Worm (Caenorhabditis elegans) whole organism, midembryonic: ENCODE results near the gene Y51H7BR.8.
A peak's percentile ranks its signal among the peaks of the same experiment; 100 is the strongest.

Experiments
- T22C8.4 ChIP-seq: fragments of 200-800 bp; sonication (Bioruptor generic); IDR thresholded peaks from 2 replicates; pipeline ENCODE4 v1.3.6; 2022; ENCODE audit warnings: missing genetic modification characterization, missing compliant biosample characterization
- cog-1 ChIP-seq: sonication (generic microtip); optimal IDR thresholded peaks from 2 replicates; lab custom pipeline; 2016; ENCODE audit warnings: missing genetic modification characterization, missing compliant biosample characterization
- flt-1 ChIP-seq: fragments of 200-800 bp; sonication (Bioruptor generic); IDR thresholded peaks from 2 replicates; pipeline ENCODE4 v1.3.6; 2022; ENCODE audit warnings: missing genetic modification characterization, missing compliant biosample characterization
- klf-2 ChIP-seq: fragments of 200-800 bp; sonication (Bioruptor generic); conservative IDR thresholded peaks from 2 replicates; pipeline ENCODE4 v1.3.6; 2022; ENCODE audit warnings: missing genetic modification reagents, missing genetic modification characterization, missing compliant biosample characterization
- med-1 ChIP-seq: sonication (generic microtip); optimal IDR thresholded peaks from 2 replicates; lab custom pipeline; 2017; ENCODE audit warnings: missing genetic modification characterization, mild to moderate bottlenecking, missing compliant biosample characterization, antibody characterized with exemption, missing genetic modification reagents; ENCODE audit not compliant: insufficient read depth
- ref-1 ChIP-seq: fragments of 200-800 bp; sonication (Bioruptor generic); conservative IDR thresholded peaks from 2 replicates; pipeline ENCODE4 v1.3.6; 2022; ENCODE audit warnings: missing genetic modification reagents, missing genetic modification characterization, missing compliant biosample characterization
- tab-1 ChIP-seq: fragments of 200-800 bp; sonication (Bioruptor generic); IDR thresholded peaks from 2 replicates; pipeline ENCODE4 v1.3.6; 2022; ENCODE audit warnings: missing genetic modification characterization, missing compliant biosample characterization
- ztf-23 ChIP-seq: fragments of 200-800 bp; sonication (Bioruptor generic); IDR thresholded peaks from 2 replicates; pipeline ENCODE4 v1.3.6; 2022; ENCODE audit warnings: missing genetic modification reagents, missing genetic modification characterization, missing compliant biosample characterization
- ztf-29 ChIP-seq: fragments of 200-800 bp; sonication (Bioruptor generic); IDR thresholded peaks from 2 replicates; pipeline ENCODE4 v1.3.6; 2022; ENCODE audit warnings: missing genetic modification reagents, missing genetic modification characterization, missing compliant biosample characterization

The Y51H7BR.8 gene

ce11 chrII:1482419-1482818, 36.6 kb upstream of the Y51H7BR.8 start:
- TF ChIP-seq ztf-23 (GFP tag; lab: Robert Waterston, UW) (no peak), flt-1 (no peak), med-1 (GFP tag; lab: Kevin White, UChicago) (no peak), ztf-29 (GFP tag; lab: Robert Waterston, UW) (no peak), ref-1 (no peak), T22C8.4 (GFP tag; lab: Robert Waterston, UW) (no peak), tab-1 (GFP tag; lab: Robert Waterston, UW) (no peak), cog-1 (no peak), klf-2 (GFP tag; lab: Robert Waterston, UW) (no peak)

ce11 chrII:1490813-1491212, 28.2 kb upstream of the Y51H7BR.8 start:
- TF ChIP-seq med-1 (GFP tag; lab: Kevin White, UChicago) = no peak
- no peak for TF ChIP-seq ztf-29 (GFP tag; lab: Robert Waterston, UW)
- no peak for TF ChIP-seq klf-2 (GFP tag; lab: Robert Waterston, UW)
- TF ChIP-seq cog-1 = no peak
- no peak for TF ChIP-seq T22C8.4 (GFP tag; lab: Robert Waterston, UW)
- no peak for TF ChIP-seq ztf-23 (GFP tag; lab: Robert Waterston, UW)
- no peak for TF ChIP-seq tab-1 (GFP tag; lab: Robert Waterston, UW)
- no peak for TF ChIP-seq ref-1

ce11 chrII:1500286-1500840, 18.7 kb upstream of the Y51H7BR.8 start, which contains the start of gene emc-1:
Gene emc-1 (minus strand): TSS chrII:1500330.
- TF ChIP-seq med-1 (GFP tag; lab: Kevin White, UChicago) (no peak), tab-1 (GFP tag; lab: Robert Waterston, UW) (no peak), T22C8.4 (GFP tag; lab: Robert Waterston, UW) (no peak), cog-1 (no peak), ztf-29 (GFP tag; lab: Robert Waterston, UW) (no peak), klf-2 (GFP tag; lab: Robert Waterston, UW) (no peak), flt-1 (no peak), ztf-23 (GFP tag; lab: Robert Waterston, UW) (peak; percentile 19; the same call in 1 of the 2 replicates)

ce11 chrII:1500959-1501358, 18.1 kb upstream of the Y51H7BR.8 start:
- no peak for TF ChIP-seq ztf-23 (GFP tag; lab: Robert Waterston, UW)
- no peak for TF ChIP-seq med-1 (GFP tag; lab: Kevin White, UChicago)
- no peak for TF ChIP-seq klf-2 (GFP tag; lab: Robert Waterston, UW)
- no peak for TF ChIP-seq cog-1
- no peak for TF ChIP-seq T22C8.4 (GFP tag; lab: Robert Waterston, UW)
- no peak for TF ChIP-seq tab-1 (GFP tag; lab: Robert Waterston, UW)
- TF ChIP-seq ref-1 = no peak
- no peak for TF ChIP-seq ztf-29 (GFP tag; lab: Robert Waterston, UW)
- no peak for TF ChIP-seq flt-1

- TF ChIP-seq flt-1 = 0 out of 2 replicates have a peak, but pooled peaks have one; percentile 20
- no peak for TF ChIP-seq ztf-29 (GFP tag; lab: Robert Waterston, UW)
- TF ChIP-seq T22C8.4 (GFP tag; lab: Robert Waterston, UW) = no peak
- no peak for TF ChIP-seq med-1 (GFP tag; lab: Kevin White, UChicago)
- TF ChIP-seq ztf-23 (GFP tag; lab: Robert Waterston, UW) = no peak
- peak; percentile 28; the same call in 1 of the 2 replicates for TF ChIP-seq tab-1 (GFP tag; lab: Robert Waterston, UW)
- TF ChIP-seq cog-1 = no peak
- TF ChIP-seq ref-1 = no peak
- TF ChIP-seq klf-2 (GFP tag; lab: Robert Waterston, UW) = no peak
These were observed 17.2 kb upstream of the Y51H7BR.8 start for ce11 chrII:1501614-1502355.

- no peak for TF ChIP-seq flt-1
- no peak for TF ChIP-seq ztf-29 (GFP tag; lab: Robert Waterston, UW)
- no peak for TF ChIP-seq cog-1
- TF ChIP-seq T22C8.4 (GFP tag; lab: Robert Waterston, UW) = no peak
- TF ChIP-seq tab-1 (GFP tag; lab: Robert Waterston, UW) = no peak
- no peak for TF ChIP-seq klf-2 (GFP tag; lab: Robert Waterston, UW)
- no peak for TF ChIP-seq med-1 (GFP tag; lab: Kevin White, UChicago)
- no peak for TF ChIP-seq ztf-23 (GFP tag; lab: Robert Waterston, UW)
- no peak for TF ChIP-seq ref-1
These were observed 15.4 kb upstream of the Y51H7BR.8 start for ce11 chrII:1503663-1504062.

- no peak for TF ChIP-seq tab-1 (GFP tag; lab: Robert Waterston, UW)
- TF ChIP-seq klf-2 (GFP tag; lab: Robert Waterston, UW) = no peak
- no peak for TF ChIP-seq cog-1
- TF ChIP-seq flt-1 = no peak
- TF ChIP-seq ztf-29 (GFP tag; lab: Robert Waterston, UW) = no peak
- TF ChIP-seq ref-1 = no peak
- no peak for TF ChIP-seq med-1 (GFP tag; lab: Kevin White, UChicago)
- TF ChIP-seq ztf-23 (GFP tag; lab: Robert Waterston, UW) = no peak
- no peak for TF ChIP-seq T22C8.4 (GFP tag; lab: Robert Waterston, UW)
These were observed 14.7 kb upstream of the Y51H7BR.8 start, which contains the start of gene fdgt-1 for ce11 chrII:1504266-1504665. Gene fdgt-1 (plus strand): TSS chrII:1504566.

- TF ChIP-seq ztf-29 (GFP tag; lab: Robert Waterston, UW) (no peak), klf-2 (GFP tag; lab: Robert Waterston, UW) (no peak), ref-1 (no peak), tab-1 (GFP tag; lab: Robert Waterston, UW) (no peak), ztf-23 (GFP tag; lab: Robert Waterston, UW) (no peak), med-1 (GFP tag; lab: Kevin White, UChicago) (no peak), flt-1 (no peak), cog-1 (no peak), T22C8.4 (GFP tag; lab: Robert Waterston, UW) (no peak)
These were observed 1.7 kb upstream of the Y51H7BR.8 start, which contains the start of gene math-45 for ce11 chrII:1517354-1517753. Gene math-45 (minus strand): TSS chrII:1517454.

ce11 chrII:1519867-1520266, 853 bp downstream of the Y51H7BR.8 start:
- TF ChIP-seq cog-1 = no peak
- TF ChIP-seq tab-1 (GFP tag; lab: Robert Waterston, UW) = peak; percentile 69; the same call in 1 of the 2 replicates
- no peak for TF ChIP-seq klf-2 (GFP tag; lab: Robert Waterston, UW)
- no peak for TF ChIP-seq med-1 (GFP tag; lab: Kevin White, UChicago)
- no peak for TF ChIP-seq ref-1
- no peak for TF ChIP-seq ztf-29 (GFP tag; lab: Robert Waterston, UW)
- peak; percentile 12; the same call in 1 of the 2 replicates for TF ChIP-seq ztf-23 (GFP tag; lab: Robert Waterston, UW)
- 0 out of 2 replicates have a peak, but pooled peaks have one; percentile 23 for TF ChIP-seq flt-1
